Fruit fly (Drosophila melanogaster): Measurements from ENCODE around the gene CG9951.

The CG9951 gene

DNA sequence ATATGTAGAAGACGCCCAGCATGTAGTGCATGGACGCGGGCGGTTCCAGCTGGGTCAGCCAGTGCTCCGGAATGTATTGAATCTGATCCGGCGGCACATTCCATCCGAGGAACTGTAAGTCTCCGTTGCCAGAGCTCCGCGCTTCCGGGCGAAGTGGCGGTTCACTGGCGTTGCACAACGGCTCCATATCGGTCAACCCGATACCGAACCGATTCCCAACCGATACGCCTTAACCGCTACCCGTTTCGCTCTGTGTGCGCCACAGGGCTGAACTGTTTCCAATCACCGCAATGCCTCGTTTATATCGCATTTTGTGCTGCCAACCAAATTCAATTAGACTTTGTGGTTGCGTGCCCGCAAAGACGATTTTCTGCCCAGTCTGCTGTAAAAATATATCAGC is 680 bp upstream of the CG9951 start, which contains the start of gene Rh4 (continued):
- TF ChIP-seq Deaf1 (tag; optimal IDR thresholded peaks at IDR 0.05), result no peak
- TF ChIP-seq CG10274 (GFP tag; optimal IDR thresholded peaks at IDR 0.05), result no peak
- no peak for TF ChIP-seq Chrac-16 (GFP tag; optimal IDR thresholded peaks at IDR 0.05)
- TF ChIP-seq H2.0 (GFP tag; IDR thresholded peaks at IDR 0.05), result no peak
- TF ChIP-seq CG11504 (tag; optimal IDR thresholded peaks at IDR 0.05), result no peak
- no peak for TF ChIP-seq en (GFP tag; optimal IDR thresholded peaks at IDR 0.05)
- no peak for TF ChIP-seq Camta (GFP tag; optimal IDR thresholded peaks at IDR 0.05)
- 0 out of 2 replicates have a peak, but pooled peaks have one; percentile 24 for TF ChIP-seq Bgb (GFP tag; IDR thresholded peaks at IDR 0.05; ENCODE audit: partially characterized antibody)
- no peak for TF ChIP-seq sob (GFP tag; IDR thresholded peaks at IDR 0.05)
- no peak for TF ChIP-seq Doc2 (GFP tag; IDR thresholded peaks at IDR 0.05)
- no peak for TF ChIP-seq emc (GFP tag; optimal IDR thresholded peaks at IDR 0.05)
- no peak; the same call in 2 of the 3 replicates for TF ChIP-seq vnd (GFP tag; IDR thresholded peaks at IDR 0.05; ENCODE audit: partially characterized antibody)
- TF ChIP-seq Opbp (GFP tag; IDR thresholded peaks at IDR 0.05; ENCODE audit: partially characterized antibody), result 0 out of 3 replicates have a peak, but pooled peaks have one; percentile 41
- no peak for TF ChIP-seq Blimp-1 (GFP tag; optimal IDR thresholded peaks at IDR 0.05)
- TF ChIP-seq chif (GFP tag; optimal IDR thresholded peaks at IDR 0.05), result no peak
- TF ChIP-seq lmd (GFP tag; IDR thresholded peaks at IDR 0.05), result no peak

DNA sequence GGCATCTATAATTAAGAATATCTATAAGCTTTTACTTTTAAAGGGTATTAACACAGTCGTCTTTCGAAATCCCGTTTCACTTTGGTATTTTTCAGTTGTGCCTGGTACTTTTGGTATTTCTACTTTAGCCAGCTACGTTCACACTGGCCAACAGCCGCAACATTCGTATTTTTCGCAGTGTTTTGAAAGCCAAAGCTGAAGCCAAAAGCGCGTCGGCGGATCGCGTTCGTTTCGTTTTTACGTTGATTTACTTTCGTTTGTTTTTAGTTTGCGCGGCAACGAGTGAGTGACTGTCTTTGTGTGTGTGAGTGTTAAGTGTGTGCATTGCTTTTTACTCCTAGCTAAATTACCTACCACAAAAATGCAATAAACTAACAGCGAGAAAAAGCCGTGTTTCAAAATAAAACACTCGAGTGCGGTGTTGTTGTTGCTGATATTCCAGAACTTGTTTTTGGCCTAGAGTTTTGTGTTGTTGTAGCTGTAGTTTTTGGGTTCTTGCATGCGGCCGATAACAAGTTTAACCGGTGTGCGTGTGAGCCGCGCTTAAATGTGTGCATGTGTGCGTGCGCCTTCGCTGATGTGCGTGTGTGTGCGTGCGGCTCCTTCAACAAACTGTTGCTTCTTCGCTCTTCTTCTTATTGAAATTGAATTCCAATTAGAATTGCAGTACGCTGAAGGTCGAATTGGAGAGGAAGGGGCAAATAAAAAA is 2.3 kb downstream of the CG9951 start, which contains the start of gene Lmpt:
Gene Lmpt (plus strand): TSS at position 173 of the 709 bp plus-strand sequence.
- TF ChIP-seq CG17186 (GFP tag; optimal IDR thresholded peaks at IDR 0.05), result no peak
- no peak for TF ChIP-seq CG16779 (GFP tag; IDR thresholded peaks at IDR 0.05)
- no peak for TF ChIP-seq Ssrp (tag; optimal IDR thresholded peaks at IDR 0.05)
- TF ChIP-seq CG12155 (GFP tag; optimal IDR thresholded peaks at IDR 0.05), result no peak
- peak; percentile 46 for TF ChIP-seq Deaf1 (tag; optimal IDR thresholded peaks at IDR 0.05)
- no peak for TF ChIP-seq lmd (GFP tag; IDR thresholded peaks at IDR 0.05)
- TF ChIP-seq sima (GFP tag; optimal IDR thresholded peaks at IDR 0.05), result no peak
- no peak for TF ChIP-seq C15 (GFP tag; IDR thresholded peaks at IDR 0.05)
- TF ChIP-seq CG12071 (GFP tag; optimal IDR thresholded peaks at IDR 0.05), result no peak
- no peak for TF ChIP-seq CG10565 (GFP tag; optimal IDR thresholded peaks at IDR 0.05)
- TF ChIP-seq dan (GFP tag; IDR thresholded peaks at IDR 0.05), result no peak
- no peak for TF ChIP-seq Neu2 (GFP tag; optimal IDR thresholded peaks at IDR 0.05; ENCODE audit: borderline replicate concordance)
- TF ChIP-seq CG4854 (GFP tag; optimal IDR thresholded peaks at IDR 0.05), result no peak
- TF ChIP-seq aop (GFP tag; IDR thresholded peaks at IDR 0.05), result no peak
- TF ChIP-seq da (GFP tag; optimal IDR thresholded peaks at IDR 0.05), result no peak
- no peak for TF ChIP-seq CG13424 (tag; optimal IDR thresholded peaks at IDR 0.05)
- no peak for TF ChIP-seq CG11695 (GFP tag; IDR thresholded peaks at IDR 0.05)
- TF ChIP-seq grn (GFP tag; optimal IDR thresholded peaks at IDR 0.05), result no peak
- TF ChIP-seq sisA (GFP tag; IDR thresholded peaks at IDR 0.05), result no peak
- TF ChIP-seq gcm2 (GFP tag; optimal IDR thresholded peaks at IDR 0.05), result no peak
- TF ChIP-seq CkIIα-i1 (GFP tag; IDR thresholded peaks at IDR 0.05), result no peak
- TF ChIP-seq h (optimal IDR thresholded peaks at IDR 0.05), result no peak
- TF ChIP-seq chm (GFP tag; IDR thresholded peaks at IDR 0.05), result no peak; the same call in 1 of the 2 replicates
- no peak for TF ChIP-seq CG17912 (GFP tag; optimal IDR thresholded peaks at IDR 0.05)
- TF ChIP-seq mld (GFP tag; IDR thresholded peaks at IDR 0.05; ENCODE audit: partially characterized antibody), result no peak
- no peak for TF ChIP-seq CG3407 (GFP tag; optimal IDR thresholded peaks at IDR 0.05)
- TF ChIP-seq otp (GFP tag; IDR thresholded peaks at IDR 0.05), result no peak
- TF ChIP-seq Abd-B (GFP tag; optimal IDR thresholded peaks at IDR 0.05), result no peak
- no peak for TF ChIP-seq CG7357 (GFP tag; IDR thresholded peaks at IDR 0.05)
- no peak for TF ChIP-seq gsb-n (tag; optimal IDR thresholded peaks at IDR 0.05)
- no peak for TF ChIP-seq gsb (GFP tag; IDR thresholded peaks at IDR 0.05)
- TF ChIP-seq sna (GFP tag; IDR thresholded peaks at IDR 0.05; ENCODE audit: partially characterized antibody), result no peak
- no peak for TF ChIP-seq gro (GFP tag; optimal IDR thresholded peaks at IDR 0.05)
- no peak for TF ChIP-seq Dbx (GFP tag; IDR thresholded peaks at IDR 0.05)
- TF ChIP-seq CG2712 (tag; optimal IDR thresholded peaks at IDR 0.05), result peak; percentile 0
- no peak for TF ChIP-seq HLHmδ (GFP tag; optimal IDR thresholded peaks at IDR 0.05)

Data from whole organism, embryonic.